Worm (Caenorhabditis elegans) whole organism, L4 larva: Measurements from ENCODE around the gene F56C3.3.
A peak's percentile ranks its signal among the peaks of the same experiment; 100 is the strongest.

Experiments used
- F37D6.2 ChIP-seq: sonication (generic microtip); optimal IDR thresholded peaks from 2 replicates; lab custom pipeline; 2016; ENCODE audit warnings: mild to moderate bottlenecking, missing genetic modification characterization, missing compliant biosample characterization
- F49E8.2 ChIP-seq: sonication (generic microtip); optimal IDR thresholded peaks from 2 replicates; lab custom pipeline; 2016; ENCODE audit warnings: missing compliant biosample characterization, mild to moderate bottlenecking, missing genetic modification characterization, borderline replicate concordance
- R02D3.7 ChIP-seq: fragments of 150-350 bp; sonication (generic microtip); optimal IDR thresholded peaks from 3 replicates; lab custom pipeline; 2014; ENCODE audit warnings: missing biosample characterization, missing genetic modification characterization
- T26A8.4 ChIP-seq: fragments of 200-800 bp; sonication (Bioruptor generic); IDR thresholded peaks from 2 replicates; pipeline ENCODE4 v1.3.6; 2022; ENCODE audit warnings: missing genetic modification characterization, missing compliant biosample characterization
- Y5F2A.4 ChIP-seq: fragments of 200-800 bp; sonication (Bioruptor generic); optimal IDR thresholded peaks from 2 replicates; lab custom pipeline; 2018; ENCODE audit warnings: mild to moderate bottlenecking, missing genetic modification characterization, missing compliant biosample characterization
- ZK337.2 ChIP-seq: fragments of 200-800 bp; sonication (Bioruptor generic); IDR thresholded peaks from 2 replicates; pipeline ENCODE4 v1.3.6; 2022; ENCODE audit warnings: missing genetic modification reagents, missing genetic modification characterization, missing compliant biosample characterization
- aha-1 ChIP-seq: fragments of 150-350 bp; peaks from one replicate; lab custom pipeline; 2014; ENCODE audit warnings: missing biosample characterization, missing genetic modification characterization
- aly-2 ChIP-seq: sonication (generic microtip); optimal IDR thresholded peaks from 2 replicates; lab custom pipeline; 2018; ENCODE audit warnings: missing biosample characterization, missing genetic modification characterization
- ceh-20 ChIP-seq: fragments of 200-800 bp; sonication (Bioruptor generic); IDR thresholded peaks from 2 replicates; pipeline ENCODE4 v1.3.6; 2022; ENCODE audit warnings: missing genetic modification reagents, missing genetic modification characterization, missing compliant biosample characterization
- ceh-28 ChIP-seq: fragments of 150-350 bp; optimal IDR thresholded peaks from 2 replicates; lab custom pipeline; 2014; ENCODE audit warnings: missing biosample characterization, missing genetic modification reagents, missing genetic modification characterization
- ceh-62 ChIP-seq: sonication (generic microtip); optimal IDR thresholded peaks from 2 replicates; lab custom pipeline; 2017; ENCODE audit warnings: missing biosample characterization, missing genetic modification characterization
- cey-2 ChIP-seq: sonication (generic microtip); optimal IDR thresholded peaks from 3 replicates; lab custom pipeline; 2017; ENCODE audit warnings: missing genetic modification characterization, mild to moderate bottlenecking, missing compliant biosample characterization, antibody characterized with exemption, borderline replicate concordance; ENCODE audit not compliant: insufficient read depth
- ctbp-1 ChIP-seq: fragments of 200-800 bp; sonication (Bioruptor generic); IDR thresholded peaks from 2 replicates; pipeline ENCODE4 v1.3.6; 2022; ENCODE audit warnings: missing genetic modification reagents, missing genetic modification characterization, missing compliant biosample characterization
- daf-12 ChIP-seq: fragments of 150-350 bp; optimal IDR thresholded peaks from 2 replicates; lab custom pipeline; 2014; ENCODE audit warnings: missing biosample characterization, missing genetic modification reagents, missing genetic modification characterization
- daf-19 ChIP-seq: fragments of 200-800 bp; sonication (Bioruptor generic); conservative IDR thresholded peaks from 2 replicates; pipeline ENCODE4 v1.3.6; 2022; ENCODE audit warnings: missing genetic modification characterization, missing compliant biosample characterization
- daf-8 ChIP-seq: fragments of 200-800 bp; sonication (Bioruptor generic); IDR thresholded peaks from 2 replicates; pipeline ENCODE4 v1.3.6; 2022; ENCODE audit warnings: missing genetic modification characterization, missing compliant biosample characterization
- dmd-6 ChIP-seq: fragments of 200-800 bp; sonication (Bioruptor generic); IDR thresholded peaks from 2 replicates; pipeline ENCODE4 v1.3.6; 2022; ENCODE audit warnings: missing genetic modification reagents, missing genetic modification characterization, missing compliant biosample characterization
- duxl-1 ChIP-seq: sonication (generic microtip); optimal IDR thresholded peaks from 2 replicates; lab custom pipeline; 2016; ENCODE audit warnings: mild to moderate bottlenecking, missing genetic modification characterization, moderate library complexity, missing compliant biosample characterization; ENCODE audit not compliant: poor library complexity
- dve-1 ChIP-seq: sonication (generic microtip); optimal IDR thresholded peaks from 2 replicates; lab custom pipeline; 2017; ENCODE audit warnings: antibody characterized with exemption, mild to moderate bottlenecking, missing genetic modification characterization, missing compliant biosample characterization; ENCODE audit not compliant: insufficient read depth
- hif-1 ChIP-seq, 2 experiments: sonication (generic microtip); optimal IDR thresholded peaks; 2 replicates each; lab custom pipeline; 2016 to 2017; ENCODE audit warnings: missing compliant biosample characterization in 2 of 2, missing genetic modification characterization in 2 of 2, missing genetic modification reagents in 2 of 2, missing genotype in 2 of 2, mild to moderate bottlenecking in 1 of 2
- hlh-30 ChIP-seq: sonication (generic microtip); optimal IDR thresholded peaks from 2 replicates; lab custom pipeline; 2017; ENCODE audit warnings: antibody characterized with exemption, mild to moderate bottlenecking, missing genetic modification characterization, missing compliant biosample characterization; ENCODE audit not compliant: insufficient read depth
- hmg-1.1 ChIP-seq: fragments of 200-800 bp; sonication (Bioruptor generic); IDR thresholded peaks from 2 replicates; pipeline ENCODE4 v1.3.6; 2022; ENCODE audit warnings: missing genetic modification reagents, missing genetic modification characterization, missing compliant biosample characterization
- jun-1 ChIP-seq: fragments of 150-350 bp; optimal IDR thresholded peaks from 2 replicates; lab custom pipeline; 2014; ENCODE audit warnings: missing biosample characterization, missing genetic modification reagents, missing genetic modification characterization
- lin-1 ChIP-seq: fragments of 200-800 bp; sonication (Bioruptor generic); IDR thresholded peaks from 2 replicates; pipeline ENCODE4 v1.3.6; 2022; ENCODE audit warnings: missing genetic modification reagents, missing genetic modification characterization, missing compliant biosample characterization
- lin-13 ChIP-seq: fragments of 150-350 bp; optimal IDR thresholded peaks from 2 replicates; lab custom pipeline; 2014; ENCODE audit warnings: missing biosample characterization, missing genetic modification reagents, missing genetic modification characterization
- lin-38 ChIP-seq: fragments of 200-800 bp; sonication (Bioruptor generic); IDR thresholded peaks from 2 replicates; pipeline ENCODE4 v1.3.6; 2022; ENCODE audit warnings: missing genetic modification reagents, missing genetic modification characterization, missing compliant biosample characterization
- lin-39 ChIP-seq: fragments of 150-350 bp; optimal IDR thresholded peaks from 2 replicates; lab custom pipeline; 2014; ENCODE audit warnings: missing biosample characterization, missing genetic modification reagents, missing genetic modification characterization
- lsy-2 ChIP-seq, 2 experiments: fragments of 150-350 bp in 1 of 2; sonication (generic microtip) in 1 of 2; optimal IDR thresholded peaks; 2 replicates each; lab custom pipeline; 2014 to 2017; ENCODE audit warnings: missing biosample characterization in 2 of 2, missing genetic modification characterization in 2 of 2
- madf-5 ChIP-seq, 2 experiments: fragments of 200-800 bp; sonication (Bioruptor generic); IDR thresholded peaks; 2 replicates each; pipeline ENCODE4 v1.3.6; 2022; ENCODE audit warnings: missing compliant biosample characterization in 2 of 2, missing genetic modification characterization in 2 of 2
- madf-9 ChIP-seq: fragments of 200-800 bp; sonication (Bioruptor generic); conservative IDR thresholded peaks from 2 replicates; pipeline ENCODE4 v1.3.6; 2022; ENCODE audit warnings: missing genetic modification reagents, missing genetic modification characterization, missing compliant biosample characterization
- mdt-29 ChIP-seq: fragments of 200-800 bp; sonication (Bioruptor generic); IDR thresholded peaks from 2 replicates; pipeline ENCODE4 v1.3.6; 2022; ENCODE audit warnings: missing genetic modification reagents, missing genetic modification characterization, missing compliant biosample characterization
- mep-1 ChIP-seq: fragments of 150-350 bp; sonication (generic microtip); optimal IDR thresholded peaks from 3 replicates; lab custom pipeline; 2014; ENCODE audit warnings: missing biosample characterization, missing genetic modification characterization
- mes-2 ChIP-seq: sonication (generic microtip); optimal IDR thresholded peaks from 2 replicates; lab custom pipeline; 2016; ENCODE audit warnings: missing genotype, mild to moderate bottlenecking, missing genetic modification characterization, missing compliant biosample characterization; ENCODE audit not compliant: poor library complexity, severe bottlenecking
- nhr-10 ChIP-seq: fragments of 150-350 bp; optimal IDR thresholded peaks from 2 replicates; lab custom pipeline; 2014; ENCODE audit warnings: missing biosample characterization, missing genetic modification characterization
- nhr-102 ChIP-seq: sonication (generic microtip); optimal IDR thresholded peaks from 2 replicates; lab custom pipeline; 2016; ENCODE audit warnings: mild to moderate bottlenecking, missing genetic modification characterization, moderate library complexity, missing compliant biosample characterization
- nhr-25 ChIP-seq: sonication (generic microtip); optimal IDR thresholded peaks from 2 replicates; lab custom pipeline; 2017; ENCODE audit warnings: missing genetic modification characterization, mild to moderate bottlenecking, missing compliant biosample characterization, antibody characterized with exemption, moderate library complexity, borderline replicate concordance; ENCODE audit not compliant: insufficient read depth
- nhr-28 ChIP-seq: fragments of 150-350 bp; optimal IDR thresholded peaks from 2 replicates; lab custom pipeline; 2014; ENCODE audit warnings: missing biosample characterization, missing genetic modification characterization
- nhr-48 ChIP-seq: sonication (generic microtip); optimal IDR thresholded peaks from 2 replicates; lab custom pipeline; 2016; ENCODE audit warnings: mild to moderate bottlenecking, missing genetic modification characterization, missing compliant biosample characterization
- nhr-77 ChIP-seq: fragments of 150-350 bp; optimal IDR thresholded peaks from 2 replicates; lab custom pipeline; 2014; ENCODE audit warnings: missing biosample characterization, missing genetic modification characterization
- php-3 ChIP-seq: fragments of 200-800 bp; sonication (Bioruptor generic); IDR thresholded peaks from 2 replicates; pipeline ENCODE4 v1.3.6; 2022; ENCODE audit warnings: missing genetic modification reagents, missing genetic modification characterization, missing compliant biosample characterization
- pqm-1 ChIP-seq: sonication (generic microtip); optimal IDR thresholded peaks from 2 replicates; lab custom pipeline; 2017; ENCODE audit warnings: missing biosample characterization, missing genetic modification characterization
- saeg-2 ChIP-seq: fragments of 200-800 bp; sonication (Bioruptor generic); IDR thresholded peaks from 2 replicates; pipeline ENCODE4 v1.3.6; 2022; ENCODE audit warnings: missing genetic modification reagents, missing genetic modification characterization, missing compliant biosample characterization
- snpc-1.2 ChIP-seq: fragments of 200-800 bp; sonication (Bioruptor generic); IDR thresholded peaks from 2 replicates; pipeline ENCODE4 v1.3.6; 2022; ENCODE audit warnings: missing genetic modification reagents, missing genetic modification characterization, missing compliant biosample characterization
- snpc-4 ChIP-seq: fragments of 150-350 bp; optimal IDR thresholded peaks from 2 replicates; lab custom pipeline; 2014; ENCODE audit warnings: missing biosample characterization, missing genetic modification characterization
- tra-1 ChIP-seq: fragments of 200-800 bp; sonication (Bioruptor generic); IDR thresholded peaks from 2 replicates; pipeline ENCODE4 v1.3.6; 2022; ENCODE audit warnings: missing genetic modification reagents, missing genetic modification characterization, missing compliant biosample characterization
- unc-62 ChIP-seq, 3 experiments: fragments of 150-350 bp in 1 of 3; sonication (generic microtip); optimal IDR thresholded peaks in 2 of 3; peaks in 1 of 3; 1 replicate in 1 of 3; 2 replicates in 2 of 3; lab custom pipeline; 2014 to 2017; ENCODE audit warnings: missing biosample characterization in 3 of 3, missing genetic modification characterization in 3 of 3, missing genetic modification reagents in 3 of 3, missing genotype in 1 of 3
- zip-2 ChIP-seq: fragments of 150-350 bp; optimal IDR thresholded peaks from 2 replicates; lab custom pipeline; 2014; ENCODE audit warnings: missing biosample characterization, missing genetic modification characterization
- ztf-11 ChIP-seq: fragments of 150-350 bp; optimal IDR thresholded peaks from 2 replicates; lab custom pipeline; 2014; ENCODE audit warnings: missing biosample characterization, missing genetic modification characterization

Gene F56C3.3

ce11 chrX:1337834-1338233 is 20.4 kb downstream of the F56C3.3 start (continued):
- peak in 1 of 2 experiments; percentile 91 for TF ChIP-seq hif-1 (tag; optimal IDR thresholded peaks at IDR 0.05; lab: Kevin White, UChicago)
- TF ChIP-seq madf-9 (GFP tag; lab: Robert Waterston, UW): no peak

- TF ChIP-seq lin-39 (tag; lab: Kevin White, UChicago): no peak
- peak; percentile 70 for TF ChIP-seq nhr-48
- peak; percentile 45 for TF ChIP-seq mep-1 (tag; lab: Kevin White, UChicago)
- TF ChIP-seq ceh-28: no peak
- TF ChIP-seq nhr-28 (tag; lab: Kevin White, UChicago): peak; percentile 98
- no peak for TF ChIP-seq ceh-62
- TF ChIP-seq duxl-1 (tag; lab: Kevin White, UChicago): no peak
- peak; percentile 44; the same call in 1 of the 2 replicates for TF ChIP-seq saeg-2
- no peak for TF ChIP-seq unc-62 (GFP tag; optimal IDR thresholded peaks at IDR 0.05 in 1 of 2; lab: Kevin White, UChicago)
- TF ChIP-seq unc-62 (tag; optimal IDR thresholded peaks at IDR 0.05; lab: Kevin White, UChicago): no peak
- TF ChIP-seq Y5F2A.4 (GFP tag; lab: Kevin White, UChicago): no peak
- TF ChIP-seq lin-38 (GFP tag; lab: Robert Waterston, UW): no peak
- peak; percentile 97 for TF ChIP-seq php-3 (GFP tag; lab: Robert Waterston, UW)
- TF ChIP-seq nhr-77 (tag; lab: Kevin White, UChicago): peak; percentile 82
- no peak for TF ChIP-seq daf-12 (tag; lab: Kevin White, UChicago)
- peak; percentile 90 for TF ChIP-seq dmd-6 (GFP tag; lab: Robert Waterston, UW)
- TF ChIP-seq cey-2: no peak
- TF ChIP-seq F37D6.2 (tag; lab: Kevin White, UChicago): no peak
- no peak for TF ChIP-seq ZK337.2 (GFP tag; lab: Robert Waterston, UW)
- no peak for TF ChIP-seq ztf-11 (tag; lab: Kevin White, UChicago)
- no peak for TF ChIP-seq T26A8.4 (GFP tag; lab: Robert Waterston, UW)
- no peak for TF ChIP-seq aha-1
- peak in 1 of 2 experiments; percentile 69 for TF ChIP-seq hif-1 (tag; optimal IDR thresholded peaks at IDR 0.05; lab: Kevin White, UChicago)
- peak; percentile 80 for TF ChIP-seq ceh-20 (GFP tag; lab: Robert Waterston, UW)
- no peak for TF ChIP-seq nhr-25
- TF ChIP-seq nhr-102 (tag; lab: Kevin White, UChicago): peak; percentile 65
- peak; percentile 85; the same call in 1 of the 2 replicates for TF ChIP-seq tra-1 (GFP tag; lab: Robert Waterston, UW)
- TF ChIP-seq lsy-2 (tag; optimal IDR thresholded peaks at IDR 0.05; lab: Kevin White, UChicago): no peak
- TF ChIP-seq snpc-4 (tag; lab: Kevin White, UChicago): no peak
- TF ChIP-seq snpc-1.2 (GFP tag; lab: Robert Waterston, UW): no peak
- peak; percentile 51 for TF ChIP-seq mes-2
- TF ChIP-seq jun-1 (tag; lab: Kevin White, UChicago): no peak
- peak; percentile 84 for TF ChIP-seq pqm-1 (tag; lab: Kevin White, UChicago)
- TF ChIP-seq daf-8 (GFP tag; lab: Robert Waterston, UW): no peak
- TF ChIP-seq R02D3.7 (tag; lab: Kevin White, UChicago): no peak
- TF ChIP-seq hlh-30 (tag; lab: Kevin White, UChicago): peak; percentile 76
- TF ChIP-seq daf-19 (GFP tag; lab: Robert Waterston, UW): no peak
- no peak for TF ChIP-seq lin-13
- TF ChIP-seq hmg-1.1 (GFP tag; lab: Robert Waterston, UW): no peak
- no peak for TF ChIP-seq ctbp-1 (GFP tag; lab: Robert Waterston, UW)
- peak; percentile 49 for TF ChIP-seq nhr-10 (tag; lab: Kevin White, UChicago)
- TF ChIP-seq zip-2 (tag; lab: Kevin White, UChicago): no peak
- TF ChIP-seq F49E8.2 (tag; lab: Kevin White, UChicago): no peak
- TF ChIP-seq aly-2 (tag; lab: Kevin White, UChicago): no peak
- TF ChIP-seq dve-1: peak; percentile 87
- peak; percentile 61 for TF ChIP-seq mdt-29 (GFP tag; lab: Robert Waterston, UW)
- TF ChIP-seq madf-5 (GFP tag; IDR thresholded peaks at IDR 0.05; lab: Robert Waterston, UW): no peak
- no peak; the same call in 1 of the 2 replicates for TF ChIP-seq lin-1 (GFP tag; lab: Robert Waterston, UW)
Observed at ce11 chrX:1337009-1337408, 21.2 kb downstream of the F56C3.3 start, which contains the start of gene ttr-37. Gene ttr-37, minus strand, starts transcription at chrX:1337175.
